Fruit fly (Drosophila melanogaster): Measurements from ENCODE around the gene RpL7-like.

The RpL7-like gene

dm6 chr2L:12078123-12078658, 22.1 kb downstream of the RpL7-like start:
- peak; percentile 82 for TF ChIP-seq CTCF (GFP tag; optimal IDR thresholded peaks at IDR 0.05)
- no peak for TF ChIP-seq prd (optimal IDR thresholded peaks at IDR 0.05)
- TF ChIP-seq prd (GFP tag; IDR thresholded peaks at IDR 0.05) = peak; percentile 30; the same call in 1 of the 3 replicates
- 0 out of 3 replicates have a peak, but pooled peaks have one; percentile 22 for TF ChIP-seq CG2199 (GFP tag; IDR thresholded peaks at IDR 0.05)
- TF ChIP-seq crol (GFP tag; IDR thresholded peaks at IDR 0.05) = peak; percentile 58
- TF ChIP-seq chinmo (GFP tag; IDR thresholded peaks at IDR 0.05; ENCODE audit: partially characterized antibody) = 0 out of 4 replicates have a peak, but pooled peaks have one; percentile 9
- no peak for TF ChIP-seq CG14441 (GFP tag; IDR thresholded peaks at IDR 0.05)
- TF ChIP-seq Mrtf (GFP tag; IDR thresholded peaks at IDR 0.05) = 0 out of 3 replicates have a peak, but pooled peaks have one; percentile 33
- peak; percentile 26 for TF ChIP-seq Med (GFP tag)
- no peak for TF ChIP-seq aop (GFP tag; IDR thresholded peaks at IDR 0.05)
- TF ChIP-seq Hr39 (optimal IDR thresholded peaks at IDR 0.05) = peak; percentile 60

dm6 chr2L:12078695-12079094, 22.6 kb downstream of the RpL7-like start:
- TF ChIP-seq run (tag; optimal IDR thresholded peaks at IDR 0.05) = no peak
- no peak for TF ChIP-seq odd (GFP tag; optimal IDR thresholded peaks at IDR 0.05)
- peak; percentile 33 for TF ChIP-seq CG18262 (tag; optimal IDR thresholded peaks at IDR 0.05)
- no peak for TF ChIP-seq CG17359 (tag; optimal IDR thresholded peaks at IDR 0.05)
- TF ChIP-seq CG31388 (GFP tag; optimal IDR thresholded peaks at IDR 0.05) = no peak
- no peak for TF ChIP-seq slou (GFP tag; optimal IDR thresholded peaks at IDR 0.05)
- TF ChIP-seq salm (tag; optimal IDR thresholded peaks at IDR 0.05) = no peak
- TF ChIP-seq Ptx1 (GFP tag; IDR thresholded peaks at IDR 0.05) = peak; percentile 45
- peak; percentile 4 for TF ChIP-seq CG2712 (tag; optimal IDR thresholded peaks at IDR 0.05)
- TF ChIP-seq sens (GFP tag) = peak; percentile 56
- TF ChIP-seq lmd (GFP tag; IDR thresholded peaks at IDR 0.05) = peak; percentile 25; the same call in 1 of the 2 replicates
- TF ChIP-seq Ets65A (GFP tag) = peak; percentile 93

- TF ChIP-seq Ets65A (GFP tag) = peak; percentile 48
- TF ChIP-seq CG32772 (GFP tag; IDR thresholded peaks at IDR 0.05) = 0 out of 2 replicates have a peak, but pooled peaks have one; percentile 19
- no peak for TF ChIP-seq CG6272 (GFP tag; IDR thresholded peaks at IDR 0.05)
- TF ChIP-seq CG1832 (GFP tag; optimal IDR thresholded peaks at IDR 0.05) = peak; percentile 19
- TF ChIP-seq CG11398 (GFP tag; optimal IDR thresholded peaks at IDR 0.05) = no peak
- TF ChIP-seq HmgD (GFP tag; optimal IDR thresholded peaks at IDR 0.05) = no peak
- TF ChIP-seq CG12155 (GFP tag; optimal IDR thresholded peaks at IDR 0.05) = no peak
- TF ChIP-seq Nf-YB (GFP tag; optimal IDR thresholded peaks at IDR 0.05) = peak; percentile 34
- peak; percentile 96 for TF ChIP-seq zen (tag; optimal IDR thresholded peaks at IDR 0.05)
- TF ChIP-seq CG7839 (tag; optimal IDR thresholded peaks at IDR 0.05) = no peak
- TF ChIP-seq sna (GFP tag; IDR thresholded peaks at IDR 0.05; ENCODE audit: partially characterized antibody) = no peak
- TF ChIP-seq Taf1 (GFP tag; IDR thresholded peaks at IDR 0.05) = no peak
- TF ChIP-seq CG16815 (GFP tag; optimal IDR thresholded peaks at IDR 0.05) = no peak
- no peak for TF ChIP-seq CG4854 (GFP tag; optimal IDR thresholded peaks at IDR 0.05)
- no peak for TF ChIP-seq CG17186 (GFP tag; optimal IDR thresholded peaks at IDR 0.05)
- TF ChIP-seq CG8924 (tag; optimal IDR thresholded peaks at IDR 0.05) = no peak
- TF ChIP-seq nerfin-2 (GFP tag; IDR thresholded peaks at IDR 0.05; ENCODE audit: partially characterized antibody) = no peak
- TF ChIP-seq CG34224 (GFP tag; IDR thresholded peaks at IDR 0.05; ENCODE audit: partially characterized antibody) = no peak
- peak in 1 of 2 experiments; percentile 70 for TF ChIP-seq tll (GFP tag; optimal IDR thresholded peaks at IDR 0.05)
- TF ChIP-seq CG1603 (tag; optimal IDR thresholded peaks at IDR 0.05) = no peak
- TF ChIP-seq CG13624 (GFP tag; optimal IDR thresholded peaks at IDR 0.05) = no peak
- no peak for TF ChIP-seq CG32532 (GFP tag; IDR thresholded peaks at IDR 0.05)
- no peak for TF ChIP-seq Stat92E (GFP tag; optimal IDR thresholded peaks at IDR 0.05)
- no peak for TF ChIP-seq CG2116 (GFP tag; optimal IDR thresholded peaks at IDR 0.05)
- TF ChIP-seq CG2875 (GFP tag; optimal IDR thresholded peaks at IDR 0.05) = no peak
- no peak for TF ChIP-seq CG4707 (GFP tag; optimal IDR thresholded peaks at IDR 0.05)
- TF ChIP-seq CG3995 (GFP tag; optimal IDR thresholded peaks at IDR 0.05) = no peak
These were observed 23.8 kb downstream of the RpL7-like start for dm6 chr2L:12079827-12080381.

Measured in whole organism, embryonic.